Worm (Caenorhabditis elegans): Measurements from ENCODE around the gene spp-9.
"Not testable (repeated sequence)": the region's sequence is repeated elsewhere in the genome, so short reads cannot be mapped to it uniquely, and the experiment has no call there.

Gene spp-9

ce11 chrX:11487484-11487883 lies at the start of gene spp-9:
spp-9 (plus strand) TSS chrX:11487784.
- no peak for TF ChIP-seq unc-130 (tag; optimal IDR thresholded peaks at IDR 0.05)
- TF ChIP-seq blmp-1 (tag; optimal IDR thresholded peaks at IDR 0.05): no peak
- TF ChIP-seq dpl-1 (GFP tag; optimal IDR thresholded peaks at IDR 0.05): no peak
- TF ChIP-seq ztf-11 (tag; optimal IDR thresholded peaks at IDR 0.05): no peak
- TF ChIP-seq irx-1 (tag; optimal IDR thresholded peaks at IDR 0.05): no peak
- no peak for TF ChIP-seq C34B4.2 (tag; optimal IDR thresholded peaks at IDR 0.05)
- TF ChIP-seq ces-1 (GFP tag; optimal IDR thresholded peaks at IDR 0.05): no peak
- TF ChIP-seq nhr-47 (tag; optimal IDR thresholded peaks at IDR 0.05): no peak
- TF ChIP-seq Y116A8C.19 (tag; optimal IDR thresholded peaks at IDR 0.05; ENCODE audit: borderline replicate concordance): no peak
- TF ChIP-seq pax-3 (tag; optimal IDR thresholded peaks at IDR 0.05): no peak

DNA sequence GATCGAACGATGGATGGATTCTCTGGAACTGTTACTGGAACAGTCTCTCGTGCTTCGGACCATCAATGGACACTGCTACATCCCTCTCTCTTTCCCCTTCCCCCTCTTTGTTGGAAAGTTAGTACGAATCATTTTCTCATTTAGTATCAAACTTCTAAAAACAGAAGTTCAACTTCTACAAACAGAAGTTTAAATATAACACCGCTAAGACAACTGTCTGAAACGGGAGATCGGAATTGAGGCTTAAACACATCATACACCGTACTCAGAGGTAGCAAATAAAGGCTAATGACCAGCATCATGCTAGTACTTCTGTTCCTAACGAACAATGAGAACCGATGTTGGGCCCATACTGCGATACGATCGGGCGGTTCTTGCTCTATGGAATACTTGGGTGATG lies 47.8 kb upstream of the spp-9 start, which contains the start of gene F46C3.7:
F46C3.7 (plus strand) TSS at position 301 of the 400 bp plus-strand sequence.
- TF ChIP-seq ceh-88 (GFP tag; IDR thresholded peaks at IDR 0.05); fkh-10 (GFP tag; optimal IDR thresholded peaks at IDR 0.05); nhr-90 (tag; optimal IDR thresholded peaks at IDR 0.05; ENCODE audit: poor library complexity): not testable (repeated sequence)

ce11 chrX:11446535-11446934 lies 41.0 kb upstream of the spp-9 start, which contains the start of gene igeg-2:
igeg-2 (minus strand) TSS chrX:11446635.
- TF ChIP-seq jun-1 (tag; optimal IDR thresholded peaks at IDR 0.05) (no peak), dsc-1 (tag; optimal IDR thresholded peaks at IDR 0.05) (no peak), tlp-1 (tag; optimal IDR thresholded peaks at IDR 0.05) (no peak), unc-98 (GFP tag; IDR thresholded peaks at IDR 0.05) (no peak), nhr-77 (tag; optimal IDR thresholded peaks at IDR 0.05) (no peak), snpc-4 (tag; optimal IDR thresholded peaks at IDR 0.05) (no peak), mep-1 (tag; optimal IDR thresholded peaks at IDR 0.05) (no peak), unc-86 (tag; optimal IDR thresholded peaks at IDR 0.05) (no peak), fkh-4 (tag; optimal IDR thresholded peaks at IDR 0.05; ENCODE audit: borderline replicate concordance) (no peak), pag-3 (tag; optimal IDR thresholded peaks at IDR 0.05; ENCODE audit: borderline replicate concordance, insufficient read depth) (no peak), hlh-4 (tag; optimal IDR thresholded peaks at IDR 0.05) (no peak), alr-1 (tag; optimal IDR thresholded peaks at IDR 0.05; ENCODE audit: borderline replicate concordance) (no peak)

ce11 chrX:11447695-11448094 lies 39.9 kb upstream of the spp-9 start:
- peak; percentile 4 for TF ChIP-seq nhr-71 (tag; optimal IDR thresholded peaks at IDR 0.05)
- TF ChIP-seq lin-14 (GFP tag; optimal IDR thresholded peaks at IDR 0.05): peak; percentile 16
- no peak for TF ChIP-seq ceh-82 (tag; optimal IDR thresholded peaks at IDR 0.05)
- TF ChIP-seq elt-2 (tag; optimal IDR thresholded peaks at IDR 0.05): peak; percentile 93
- no peak for TF ChIP-seq lsy-2 (tag; optimal IDR thresholded peaks at IDR 0.05)

DNA sequence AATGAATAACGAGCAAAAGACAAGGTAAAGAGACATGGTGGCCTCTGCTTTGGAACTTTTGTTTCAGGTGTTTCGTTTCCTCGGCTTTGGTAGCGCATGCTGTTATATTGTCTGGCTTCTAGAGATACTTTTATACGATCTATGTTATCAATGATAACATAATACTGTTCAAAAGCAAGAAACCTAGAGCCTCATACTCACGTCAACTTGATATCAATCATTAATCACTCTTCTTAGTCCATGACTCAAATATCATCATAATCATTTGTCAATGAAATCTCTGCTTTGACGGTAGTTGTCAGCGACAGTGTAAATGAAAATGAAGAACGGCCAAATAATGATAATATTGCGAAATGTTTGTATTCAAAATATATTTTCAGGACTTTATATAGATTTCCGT lies 37.3 kb upstream of the spp-9 start:
- TF ChIP-seq lin-14 (GFP tag; optimal IDR thresholded peaks at IDR 0.05) (peak; percentile 30), nhr-20 (tag; optimal IDR thresholded peaks at IDR 0.05) (peak; percentile 6), pax-3 (tag; optimal IDR thresholded peaks at IDR 0.05) (no peak), blmp-1 (tag; optimal IDR thresholded peaks at IDR 0.05) (peak; percentile 32), elt-3 (tag; optimal IDR thresholded peaks at IDR 0.05) (peak in 3 of 6 experiments; percentile 1 to 28 (median 17))

ce11 chrX:11452316-11452715 lies 35.3 kb upstream of the spp-9 start:
- TF ChIP-seq blmp-1 (tag; optimal IDR thresholded peaks at IDR 0.05): peak; percentile 11
- peak; percentile 41 for TF ChIP-seq lin-14 (GFP tag; optimal IDR thresholded peaks at IDR 0.05)
- TF ChIP-seq nhr-237 (tag; optimal IDR thresholded peaks at IDR 0.05): no peak
- TF ChIP-seq nhr-85 (tag): peak; percentile 69
- no peak for TF ChIP-seq ceh-88 (GFP tag; IDR thresholded peaks at IDR 0.05)
